Worm (Caenorhabditis elegans) whole organism, late embryonic: Measurements from ENCODE around the gene Y7A5A.2.

Source experiments
- K09A11.1 ChIP-seq: sonication (generic microtip); optimal IDR thresholded peaks from 2 replicates; lab custom pipeline; 2017; ENCODE audit warnings: antibody characterized with exemption, mild to moderate bottlenecking, missing genetic modification characterization, missing compliant biosample characterization; ENCODE audit not compliant: insufficient read depth
- ama-1 ChIP-seq: fragments of 150-350 bp; optimal IDR thresholded peaks from 2 replicates; lab custom pipeline; 2014
- dve-1 ChIP-seq: sonication (generic microtip); optimal IDR thresholded peaks from 2 replicates; lab custom pipeline; 2017; ENCODE audit warnings: antibody characterized with exemption, mild to moderate bottlenecking, missing genetic modification characterization, missing compliant biosample characterization
- elt-2 ChIP-seq: sonication (generic microtip); optimal IDR thresholded peaks from 2 replicates; lab custom pipeline; 2016; ENCODE audit warnings: missing genetic modification reagents, missing genetic modification characterization, missing compliant biosample characterization
- odd-2 ChIP-seq: sonication (generic microtip); optimal IDR thresholded peaks from 2 replicates; lab custom pipeline; 2017; ENCODE audit warnings: antibody characterized with exemption, mild to moderate bottlenecking, missing genetic modification characterization, missing compliant biosample characterization
- rnt-1 ChIP-seq: sonication (generic microtip); optimal IDR thresholded peaks from 2 replicates; lab custom pipeline; 2016; ENCODE audit warnings: missing genetic modification characterization, missing compliant biosample characterization

- no peak for TF ChIP-seq elt-2 (tag; lab: Kevin White, UChicago)
- no peak for TF ChIP-seq ama-1 (lab: Kevin White, UChicago)
- no peak for TF ChIP-seq dve-1
- TF ChIP-seq rnt-1, result no peak
- TF ChIP-seq K09A11.1 (tag; lab: Kevin White, UChicago), result no peak
- no peak for TF ChIP-seq odd-2 (tag; lab: Kevin White, UChicago)
Observed at ce11 chrX:15784570-15784969, 12.0 kb upstream of the Y7A5A.2 start, which contains the start of gene Y7A5A.3.
